Worm (Caenorhabditis elegans): Measurements from ENCODE around the gene cyn-16.

DNA sequence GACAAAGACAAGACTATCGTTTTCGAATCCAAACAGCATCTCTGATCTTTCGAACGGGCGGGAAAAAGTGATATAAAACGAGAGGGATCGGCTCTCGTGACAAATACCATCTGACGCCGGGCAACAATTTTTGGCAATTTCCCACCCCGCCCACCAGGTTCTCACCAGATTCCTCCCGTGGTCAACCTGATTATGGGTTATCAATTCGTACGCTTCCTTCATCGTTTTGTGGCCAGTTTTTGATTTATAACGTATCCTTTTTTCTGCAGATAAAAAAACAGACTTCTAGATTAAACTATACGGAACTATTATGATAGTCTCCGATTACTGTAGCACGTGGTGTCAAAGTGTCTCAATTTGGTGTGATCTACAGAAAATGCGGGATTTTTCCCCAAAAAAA lies 16.4 kb upstream of the cyn-16 start:
- TF ChIP-seq nhr-77 (tag; optimal IDR thresholded peaks at IDR 0.05) (no peak), egl-27 (tag; optimal IDR thresholded peaks at IDR 0.05) (no peak), nhr-237 (tag; optimal IDR thresholded peaks at IDR 0.05) (no peak)
